Worm (Caenorhabditis elegans) whole organism, L2 larva: ENCODE measurements around the gene irld-64.
A peak's percentile ranks its signal among the peaks of the same experiment; 100 is the strongest.

ENCODE experiments used
- aly-2 ChIP-seq: fragments of 150-350 bp; optimal IDR thresholded peaks from 2 replicates; lab custom pipeline; 2014; ENCODE audit warnings: missing biosample characterization, missing genetic modification characterization
- ama-1 ChIP-seq: fragments of 150-350 bp; optimal IDR thresholded peaks from 2 replicates; lab custom pipeline; 2018; ENCODE audit warnings: inconsistent platforms
- blmp-1 ChIP-seq: sonication (generic microtip); optimal IDR thresholded peaks from 2 replicates; lab custom pipeline; 2017; ENCODE audit warnings: missing genetic modification characterization, mild to moderate bottlenecking, missing compliant biosample characterization, antibody characterized with exemption, moderate library complexity; ENCODE audit not compliant: insufficient read depth
- dmd-4 ChIP-seq: sonication (generic microtip); optimal IDR thresholded peaks from 2 replicates; lab custom pipeline; 2017; ENCODE audit warnings: missing biosample characterization, missing genetic modification characterization
- skn-1 ChIP-seq: sonication (generic microtip); optimal IDR thresholded peaks from 2 replicates; lab custom pipeline; 2017; ENCODE audit warnings: missing biosample characterization, missing genetic modification characterization
- sma-9 ChIP-seq, 2 experiments: fragments of 150-350 bp in 1 of 2; sonication (generic microtip) in 1 of 2; optimal IDR thresholded peaks; 2 replicates each; lab custom pipeline; 2014 to 2016; ENCODE audit warnings: missing genetic modification characterization in 2 of 2, mild to moderate bottlenecking in 1 of 2, missing biosample characterization in 1 of 2, missing compliant biosample characterization in 1 of 2, missing genetic modification reagents in 1 of 2, moderate library complexity in 1 of 2
- snpc-4 ChIP-seq: fragments of 150-350 bp; optimal IDR thresholded peaks from 2 replicates; lab custom pipeline; 2014; ENCODE audit warnings: missing biosample characterization, missing genetic modification characterization
- unc-62 ChIP-seq: fragments of 150-350 bp; optimal IDR thresholded peaks from 2 replicates; lab custom pipeline; 2014; ENCODE audit warnings: missing biosample characterization, missing genetic modification reagents, missing genetic modification characterization

ce11 chrII:2920817-2921458 is 9.5 kb downstream of the irld-64 start:
- no peak for TF ChIP-seq dmd-4 (tag; lab: Kevin White, UChicago)
- no peak for TF ChIP-seq skn-1 (tag; lab: Kevin White, UChicago)
- TF ChIP-seq blmp-1 = no peak
- TF ChIP-seq ama-1 (lab: Kevin White, UChicago) = no peak
- no peak for TF ChIP-seq aly-2 (tag; lab: Kevin White, UChicago)
- TF ChIP-seq unc-62 (GFP tag; lab: Kevin White, UChicago) = no peak
- TF ChIP-seq snpc-4 = no peak
- peak; percentile 52 for TF ChIP-seq sma-9 (GFP tag; optimal IDR thresholded peaks at IDR 0.05; lab: Kevin White, UChicago)
- TF ChIP-seq sma-9 (tag; optimal IDR thresholded peaks at IDR 0.05; lab: Kevin White, UChicago) = no peak
